Worm (Caenorhabditis elegans): ENCODE results near the gene F44B9.5.

Gene F44B9.5

ce11 chrIII:7981938-7982337 is 34.4 kb downstream of the F44B9.5 start:
- TF ChIP-seq unc-62 (GFP tag; optimal IDR thresholded peaks at IDR 0.05): no peak
- no peak for TF ChIP-seq unc-55 (GFP tag; optimal IDR thresholded peaks at IDR 0.05)
- TF ChIP-seq nhr-23 (tag; optimal IDR thresholded peaks at IDR 0.05): no peak
- TF ChIP-seq nhr-10 (tag; optimal IDR thresholded peaks at IDR 0.05): no peak
- TF ChIP-seq egl-27 (tag; optimal IDR thresholded peaks at IDR 0.05): no peak
- no peak for TF ChIP-seq sma-9 (GFP tag; optimal IDR thresholded peaks at IDR 0.05)
- no peak for TF ChIP-seq sma-9 (tag; optimal IDR thresholded peaks at IDR 0.05)

ce11 chrIII:7981233-7981632 is 35.1 kb downstream of the F44B9.5 start:
- TF ChIP-seq Y55F3AM.14 (GFP tag; optimal IDR thresholded peaks at IDR 0.05): no peak
- TF ChIP-seq nhr-21 (tag; optimal IDR thresholded peaks at IDR 0.05): no peak
- no peak for TF ChIP-seq snpc-4 (tag; optimal IDR thresholded peaks at IDR 0.05)
- TF ChIP-seq nhr-129 (tag; optimal IDR thresholded peaks at IDR 0.05): no peak
- TF ChIP-seq zag-1 (tag; optimal IDR thresholded peaks at IDR 0.05): no peak
- TF ChIP-seq ztf-11 (tag; optimal IDR thresholded peaks at IDR 0.05): no peak
- no peak for TF ChIP-seq nhr-6 (tag; optimal IDR thresholded peaks at IDR 0.05)
- no peak for TF ChIP-seq sem-4 (tag; optimal IDR thresholded peaks at IDR 0.05)
- no peak for TF ChIP-seq nhr-77 (tag; optimal IDR thresholded peaks at IDR 0.05)
- TF ChIP-seq lsy-2 (tag; optimal IDR thresholded peaks at IDR 0.05): no peak
- TF ChIP-seq ama-1 (optimal IDR thresholded peaks at IDR 0.05): no peak
- no peak for TF ChIP-seq C34F6.9 (tag; optimal IDR thresholded peaks at IDR 0.05)

ce11 chrIII:7979659-7980058 is 36.7 kb downstream of the F44B9.5 start, which contains the start of gene clp-1:
Gene clp-1 (plus strand): TSS chrIII:7979959.
- no peak for TF ChIP-seq gmeb-1 (tag; optimal IDR thresholded peaks at IDR 0.05)
- no peak for TF ChIP-seq sma-9 (GFP tag; optimal IDR thresholded peaks at IDR 0.05)
- no peak for TF ChIP-seq sma-9 (tag; optimal IDR thresholded peaks at IDR 0.05)
- TF ChIP-seq Y55F3AM.14 (GFP tag; optimal IDR thresholded peaks at IDR 0.05): no peak
- no peak for TF ChIP-seq dmd-4 (tag; optimal IDR thresholded peaks at IDR 0.05)
- no peak for TF ChIP-seq nhr-10 (tag; optimal IDR thresholded peaks at IDR 0.05)
- no peak for TF ChIP-seq unc-39 (tag; optimal IDR thresholded peaks at IDR 0.05)
- TF ChIP-seq nhr-21 (tag; optimal IDR thresholded peaks at IDR 0.05): no peak
- no peak for TF ChIP-seq peb-1 (tag; optimal IDR thresholded peaks at IDR 0.05)
- no peak for TF ChIP-seq blmp-1 (tag; optimal IDR thresholded peaks at IDR 0.05; ENCODE audit: insufficient read depth)
- TF ChIP-seq ZK546.5 (tag; optimal IDR thresholded peaks at IDR 0.05): no peak
- no peak for TF ChIP-seq mab-5 (tag; optimal IDR thresholded peaks at IDR 0.05)

- TF ChIP-seq R02D3.7 (tag; optimal IDR thresholded peaks at IDR 0.05): no peak
- TF ChIP-seq crh-2 (tag; optimal IDR thresholded peaks at IDR 0.05): peak; percentile 73
- no peak for TF ChIP-seq egl-27 (tag; optimal IDR thresholded peaks at IDR 0.05)
- no peak for TF ChIP-seq ceh-16 (tag; optimal IDR thresholded peaks at IDR 0.05)
- TF ChIP-seq blmp-1 (tag; optimal IDR thresholded peaks at IDR 0.05; ENCODE audit: insufficient read depth): peak; percentile 9
- peak in 1 of 2 experiments; percentile 64 for TF ChIP-seq lsy-2 (tag; optimal IDR thresholded peaks at IDR 0.05)
- peak; percentile 32 for TF ChIP-seq gmeb-1 (tag; optimal IDR thresholded peaks at IDR 0.05)
- TF ChIP-seq nhr-12 (tag; optimal IDR thresholded peaks at IDR 0.05): no peak
- TF ChIP-seq ZK546.5 (tag; optimal IDR thresholded peaks at IDR 0.05): no peak
- no peak for TF ChIP-seq zag-1 (tag; optimal IDR thresholded peaks at IDR 0.05)
- TF ChIP-seq unc-62 (GFP tag; optimal IDR thresholded peaks at IDR 0.05): no peak
- peak; percentile 14 for TF ChIP-seq mab-5 (tag; optimal IDR thresholded peaks at IDR 0.05)
- TF ChIP-seq alr-1 (tag; optimal IDR thresholded peaks at IDR 0.05): no peak
- TF ChIP-seq nhr-10 (tag; optimal IDR thresholded peaks at IDR 0.05): no peak
- TF ChIP-seq nhr-23 (tag; optimal IDR thresholded peaks at IDR 0.05): no peak
- peak; percentile 84 for TF ChIP-seq sma-3 (GFP tag; optimal IDR thresholded peaks at IDR 0.05)
- TF ChIP-seq nhr-25 (tag; optimal IDR thresholded peaks at IDR 0.05): peak; percentile 66
- TF ChIP-seq fos-1 (tag; optimal IDR thresholded peaks at IDR 0.05): peak; percentile 20
- TF ChIP-seq lin-11 (tag; optimal IDR thresholded peaks at IDR 0.05): no peak
- no peak for TF ChIP-seq Y55F3AM.14 (GFP tag; optimal IDR thresholded peaks at IDR 0.05)
- peak; percentile 30 for TF ChIP-seq ztf-4 (tag; optimal IDR thresholded peaks at IDR 0.05)
- TF ChIP-seq lin-39 (tag; optimal IDR thresholded peaks at IDR 0.05): no peak
- no peak for TF ChIP-seq elt-1 (tag; optimal IDR thresholded peaks at IDR 0.05)
- peak; percentile 42 for TF ChIP-seq sma-9 (GFP tag; optimal IDR thresholded peaks at IDR 0.05)
- TF ChIP-seq sma-9 (tag; optimal IDR thresholded peaks at IDR 0.05): no peak
- no peak for TF ChIP-seq mbf-1 (tag; optimal IDR thresholded peaks at IDR 0.05)
- no peak for TF ChIP-seq nhr-11 (tag; optimal IDR thresholded peaks at IDR 0.05)
- peak; percentile 33 for TF ChIP-seq lin-13 (GFP tag; optimal IDR thresholded peaks at IDR 0.05)
- no peak for TF ChIP-seq nhr-237 (tag; optimal IDR thresholded peaks at IDR 0.05)
- no peak for TF ChIP-seq peb-1 (tag; optimal IDR thresholded peaks at IDR 0.05)
- no peak for TF ChIP-seq ztf-11 (tag; optimal IDR thresholded peaks at IDR 0.05)
- TF ChIP-seq unc-55 (GFP tag; optimal IDR thresholded peaks at IDR 0.05): peak; percentile 43
- no peak for TF ChIP-seq nhr-6 (tag; optimal IDR thresholded peaks at IDR 0.05)
- peak; percentile 65 for TF ChIP-seq C34F6.9 (tag; optimal IDR thresholded peaks at IDR 0.05)
- TF ChIP-seq nhr-77 (tag; optimal IDR thresholded peaks at IDR 0.05): no peak
- TF ChIP-seq F13H6.1 (tag; optimal IDR thresholded peaks at IDR 0.05): peak; percentile 70
- no peak for TF ChIP-seq skn-1 (tag; optimal IDR thresholded peaks at IDR 0.05)
- no peak for TF ChIP-seq dmd-4 (tag; optimal IDR thresholded peaks at IDR 0.05)
- TF ChIP-seq unc-39 (tag; optimal IDR thresholded peaks at IDR 0.05): no peak
- TF ChIP-seq ceh-82 (tag; optimal IDR thresholded peaks at IDR 0.05): no peak
- no peak for TF ChIP-seq ztf-1 (GFP tag; conservative IDR thresholded peaks at IDR 0.05)
- TF ChIP-seq nhr-21 (tag; optimal IDR thresholded peaks at IDR 0.05): no peak
Observed at ce11 chrIII:7978723-7979122, 37.6 kb downstream of the F44B9.5 start.
